Worm (Caenorhabditis elegans): ENCODE data around the gene F41C3.8.

Gene F41C3.8

DNA sequence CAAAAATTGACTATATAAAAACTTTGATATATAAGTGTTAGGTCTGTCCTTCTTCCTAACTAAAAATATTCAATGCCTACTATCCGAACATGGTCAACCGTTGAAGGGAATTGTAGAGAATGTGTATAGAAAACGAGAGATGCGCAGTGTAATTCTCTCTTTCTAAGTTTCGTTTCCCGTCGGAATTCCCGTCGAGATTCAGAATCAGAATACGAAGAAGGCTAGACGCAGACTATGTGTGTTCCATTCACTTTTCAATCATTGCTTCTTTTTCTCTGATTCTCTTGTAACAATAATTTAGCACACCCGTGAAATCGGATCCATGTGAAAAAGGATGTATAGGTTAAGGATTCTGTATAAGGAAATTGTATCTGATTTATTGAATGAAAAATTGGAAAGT is 18.6 kb downstream of the F41C3.8 start:
- TF ChIP-seq dao-5 (tag; optimal IDR thresholded peaks at IDR 0.05) (no peak), him-1 (tag; optimal IDR thresholded peaks at IDR 0.05) (no peak), W03F9.2 (tag; optimal IDR thresholded peaks at IDR 0.05) (no peak)

DNA sequence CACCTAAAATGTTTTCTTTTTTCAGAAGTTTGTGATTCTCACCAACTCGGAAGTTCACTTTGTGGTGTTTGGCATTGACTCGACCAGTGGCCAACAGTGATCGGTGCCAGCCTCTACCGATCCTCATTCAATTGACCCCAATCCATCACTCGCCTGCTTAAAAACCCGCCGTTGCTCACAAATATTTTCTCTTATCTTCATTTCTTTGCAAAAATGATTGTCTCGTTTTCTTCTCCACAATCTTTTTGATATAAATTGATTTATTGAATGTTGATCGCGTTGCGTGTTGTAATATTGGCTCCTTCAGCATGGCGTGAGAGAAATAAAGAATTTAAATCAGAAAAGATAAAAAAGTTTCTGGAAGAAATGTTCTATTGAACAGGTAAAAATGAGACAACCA is 20.7 kb downstream of the F41C3.8 start:
- no peak for TF ChIP-seq dao-5 (tag; optimal IDR thresholded peaks at IDR 0.05)
- TF ChIP-seq W03F9.2 (tag; optimal IDR thresholded peaks at IDR 0.05): no peak
- TF ChIP-seq him-1 (tag; optimal IDR thresholded peaks at IDR 0.05): no peak

ce11 chrII:4737348-4737747 is 21.5 kb downstream of the F41C3.8 start, which contains the start of gene ctsa-1.1:
ctsa-1.1 (plus strand) TSS chrII:4737648.
- TF ChIP-seq him-1 (tag; optimal IDR thresholded peaks at IDR 0.05) (no peak), W03F9.2 (tag; optimal IDR thresholded peaks at IDR 0.05) (no peak), dao-5 (tag; optimal IDR thresholded peaks at IDR 0.05) (no peak)

ce11 chrII:4739984-4740462 is 24.2 kb downstream of the F41C3.8 start, which contains the start of gene eas-1:
eas-1 (plus strand) TSS chrII:4740412.
- TF ChIP-seq him-1 (tag; optimal IDR thresholded peaks at IDR 0.05) (peak; percentile 57), W03F9.2 (tag; optimal IDR thresholded peaks at IDR 0.05) (peak; percentile 86), dao-5 (tag; optimal IDR thresholded peaks at IDR 0.05) (no peak)

- TF ChIP-seq W03F9.2 (tag; optimal IDR thresholded peaks at IDR 0.05): no peak
- no peak for TF ChIP-seq him-1 (tag; optimal IDR thresholded peaks at IDR 0.05)
- no peak for TF ChIP-seq dao-5 (tag; optimal IDR thresholded peaks at IDR 0.05)
Observed at ce11 chrII:4741527-4742187, 25.8 kb downstream of the F41C3.8 start, which contains the start of gene acs-11. acs-11 (plus strand) TSS chrII:4742137.

DNA sequence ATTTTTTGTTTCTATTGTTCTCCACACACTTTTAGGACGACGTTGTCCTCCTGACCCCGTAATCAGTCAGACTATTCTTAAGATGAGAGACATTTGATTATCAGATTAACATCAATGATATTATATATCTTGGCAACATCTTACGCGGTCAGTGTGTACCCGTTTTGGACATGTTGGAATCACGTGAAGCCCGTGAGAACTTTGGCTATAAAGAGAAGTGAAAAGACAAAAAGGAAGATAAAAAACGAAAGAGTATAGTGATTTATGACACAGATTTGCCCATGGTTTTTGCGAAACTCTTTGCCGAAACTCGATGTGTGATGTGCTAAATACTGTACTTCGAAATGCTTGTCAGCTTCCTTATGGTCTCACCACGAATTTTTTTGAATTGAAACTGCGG is 29.4 kb downstream of the F41C3.8 start:
- TF ChIP-seq dao-5 (tag; optimal IDR thresholded peaks at IDR 0.05) (no peak), W03F9.2 (tag; optimal IDR thresholded peaks at IDR 0.05) (no peak), him-1 (tag; optimal IDR thresholded peaks at IDR 0.05) (no peak)

ce11 chrII:4747063-4747462 is 31.2 kb downstream of the F41C3.8 start:
- no peak for TF ChIP-seq him-1 (tag; optimal IDR thresholded peaks at IDR 0.05)
- no peak for TF ChIP-seq dao-5 (tag; optimal IDR thresholded peaks at IDR 0.05)
- no peak for TF ChIP-seq W03F9.2 (tag; optimal IDR thresholded peaks at IDR 0.05)

DNA sequence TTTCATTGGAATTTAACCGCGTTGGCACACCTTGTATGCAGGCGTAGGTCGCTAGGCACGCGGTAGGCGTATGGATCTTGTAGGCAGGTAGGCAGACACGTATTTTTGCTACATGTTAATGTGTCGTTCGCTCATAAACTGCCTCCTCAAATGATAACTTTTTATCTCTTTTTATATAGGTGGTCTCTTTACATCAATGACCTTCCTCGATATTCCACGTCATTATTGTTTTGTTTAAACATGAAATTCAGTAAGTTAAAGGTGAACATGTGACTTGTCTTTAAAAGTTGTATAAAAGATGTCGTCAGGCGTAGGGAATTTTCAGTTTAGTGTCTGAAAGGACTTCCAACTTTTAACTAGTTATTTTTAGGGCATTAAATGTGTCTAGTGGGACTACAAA is 31.9 kb downstream of the F41C3.8 start:
- no peak for TF ChIP-seq dao-5 (tag; optimal IDR thresholded peaks at IDR 0.05)
- no peak for TF ChIP-seq W03F9.2 (tag; optimal IDR thresholded peaks at IDR 0.05)
- TF ChIP-seq him-1 (tag; optimal IDR thresholded peaks at IDR 0.05): no peak

DNA sequence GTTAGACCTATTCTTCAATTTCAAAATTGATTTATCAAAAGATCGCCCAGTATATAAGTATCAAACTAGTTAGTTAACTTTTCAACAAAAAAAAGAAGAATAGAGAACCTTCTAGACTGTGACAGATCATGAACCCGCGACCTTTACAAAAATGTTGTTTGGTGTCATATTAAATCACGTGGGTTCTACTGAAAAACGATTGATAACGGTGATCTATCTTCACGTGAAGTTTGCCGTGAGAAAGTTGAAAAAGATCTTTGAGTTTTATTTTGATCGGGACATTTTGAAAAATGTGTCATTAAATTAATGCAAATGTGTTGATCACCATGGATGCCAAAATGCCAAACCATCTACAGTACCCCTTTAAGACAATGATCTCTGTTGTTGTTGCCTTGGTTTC is 32.5 kb downstream of the F41C3.8 start:
- TF ChIP-seq W03F9.2 (tag; optimal IDR thresholded peaks at IDR 0.05): no peak
- TF ChIP-seq him-1 (tag; optimal IDR thresholded peaks at IDR 0.05): no peak
- no peak for TF ChIP-seq dao-5 (tag; optimal IDR thresholded peaks at IDR 0.05)

DNA sequence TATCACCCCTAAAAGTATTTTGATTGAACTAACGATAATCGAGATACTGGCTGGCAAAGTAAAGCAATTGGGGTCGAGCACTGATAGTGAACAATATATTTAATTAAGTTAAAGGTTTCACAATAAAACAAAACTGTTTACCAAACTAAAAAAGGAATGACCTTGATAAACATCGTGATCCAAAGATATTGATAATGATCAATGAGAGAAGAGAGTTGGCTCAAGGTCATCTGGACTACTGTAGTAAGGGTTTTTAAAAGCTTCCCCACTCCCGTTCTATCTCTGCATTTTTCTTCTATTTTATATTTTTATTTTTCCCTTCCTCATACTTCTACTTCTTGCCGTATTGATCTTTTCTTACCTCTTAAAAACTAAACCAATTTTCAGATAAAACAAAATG is 33.7 kb downstream of the F41C3.8 start, which contains the start of gene F41C3.2:
Gene F41C3.2, plus strand, starts transcription at position 388 of the 400 bp plus-strand sequence.
- TF ChIP-seq W03F9.2 (tag; optimal IDR thresholded peaks at IDR 0.05) (no peak), dao-5 (tag; optimal IDR thresholded peaks at IDR 0.05) (no peak), him-1 (tag; optimal IDR thresholded peaks at IDR 0.05) (no peak)

ce11 chrII:4752257-4752728 is 36.4 kb downstream of the F41C3.8 start, which contains the start of gene F41C3.1:
F41C3.1 (plus strand) TSS chrII:4752307.
- no peak for TF ChIP-seq dao-5 (tag; optimal IDR thresholded peaks at IDR 0.05)
- TF ChIP-seq him-1 (tag; optimal IDR thresholded peaks at IDR 0.05): no peak
- TF ChIP-seq W03F9.2 (tag; optimal IDR thresholded peaks at IDR 0.05): no peak

ce11 chrII:4753133-4753532 is 37.3 kb downstream of the F41C3.8 start, which contains the start of gene C27D9.1:
C27D9.1 (plus strand) TSS chrII:4753413.
- TF ChIP-seq him-1 (tag; optimal IDR thresholded peaks at IDR 0.05) (no peak), dao-5 (tag; optimal IDR thresholded peaks at IDR 0.05) (no peak), W03F9.2 (tag; optimal IDR thresholded peaks at IDR 0.05) (no peak)

- no peak for TF ChIP-seq dao-5 (tag; optimal IDR thresholded peaks at IDR 0.05)
- no peak for TF ChIP-seq W03F9.2 (tag; optimal IDR thresholded peaks at IDR 0.05)
- no peak for TF ChIP-seq him-1 (tag; optimal IDR thresholded peaks at IDR 0.05)
Observed at ce11 chrII:4755654-4756053, 39.8 kb downstream of the F41C3.8 start.

DNA sequence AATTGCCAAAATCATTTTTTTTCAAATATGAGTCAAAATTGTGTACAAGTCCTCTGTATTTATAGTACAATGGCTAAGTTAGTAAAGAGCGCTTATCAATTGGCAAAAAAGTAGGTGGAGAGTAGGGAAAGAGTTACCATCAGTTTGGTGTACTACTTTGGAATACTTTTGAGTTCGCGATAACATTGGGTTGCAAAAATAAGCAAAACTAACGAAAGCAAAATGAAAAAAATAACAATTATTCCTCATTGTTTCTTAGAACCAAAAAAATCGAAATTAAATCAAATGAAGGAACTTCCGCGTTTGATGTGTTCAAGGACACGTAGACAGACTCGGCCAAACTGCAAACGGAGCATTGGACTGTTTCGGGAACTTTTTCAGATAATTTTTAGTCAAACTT is 40.9 kb downstream of the F41C3.8 start, which contains the start of gene C27D9.2:
Gene C27D9.2, minus strand, starts transcription at position 101 of the 400 bp plus-strand sequence.
- no peak for TF ChIP-seq dao-5 (tag; optimal IDR thresholded peaks at IDR 0.05)
- TF ChIP-seq him-1 (tag; optimal IDR thresholded peaks at IDR 0.05): no peak
- no peak for TF ChIP-seq W03F9.2 (tag; optimal IDR thresholded peaks at IDR 0.05)
